Fruit fly (Drosophila melanogaster) whole organism, adult: Measurements from ENCODE around the gene CG11149.

Source experiments
- CG11617 ChIP-seq: fragments of 200-800 bp; sonication (Bioruptor generic); optimal IDR thresholded peaks from 2 replicates; lab custom pipeline; 2017; ENCODE audit warnings: mild to moderate bottlenecking, missing biosample characterization, missing genetic modification reagents, missing genetic modification characterization
- CG14711 ChIP-seq: fragments of 200-800 bp; sonication (Bioruptor generic); optimal IDR thresholded peaks from 2 replicates; lab custom pipeline; 2018; ENCODE audit warnings: missing biosample characterization, mild to moderate bottlenecking, missing genetic modification characterization, moderate library complexity
- CG7045 ChIP-seq: fragments of 200-800 bp; sonication (Bioruptor generic); optimal IDR thresholded peaks from 2 replicates; lab custom pipeline; 2017; ENCODE audit warnings: missing biosample characterization, mild to moderate bottlenecking, missing genetic modification characterization
- Crg-1 ChIP-seq: fragments of 200-800 bp; sonication (Bioruptor generic); optimal IDR thresholded peaks from 2 replicates; lab custom pipeline; 2016; ENCODE audit warnings: missing biosample characterization, missing genetic modification characterization
- Mnt ChIP-seq: fragments of 200-800 bp; sonication (Bioruptor generic); optimal IDR thresholded peaks from 2 replicates; lab custom pipeline; 2016; ENCODE audit warnings: missing biosample characterization, mild to moderate bottlenecking, missing genetic modification characterization
- kay ChIP-seq: fragments of 200-800 bp; sonication (Bioruptor generic); peaks from one replicate; lab custom pipeline; 2016; ENCODE audit warnings: missing biosample characterization, missing genetic modification characterization, borderline replicate concordance
- ovo ChIP-seq: fragments of 200-800 bp; sonication (Bioruptor generic); optimal IDR thresholded peaks from 2 replicates; lab custom pipeline; 2016; ENCODE audit warnings: missing biosample characterization, missing genetic modification characterization
- pad ChIP-seq: fragments of 200-800 bp; sonication (Bioruptor generic); optimal IDR thresholded peaks from 3 replicates; lab custom pipeline; 2017; ENCODE audit warnings: missing biosample characterization, missing genetic modification characterization, mild to moderate bottlenecking, moderate library complexity, missing genetic modification reagents

dm6 chr2L:5740740-5741139 lies 20.0 kb upstream of the CG11149 start:
- TF ChIP-seq pad (GFP tag; lab: Kevin White, UChicago) (no peak), kay (GFP tag; lab: Kevin White, UChicago) (no peak), Mnt (GFP tag; lab: Kevin White, UChicago) (no peak), CG14711 (no peak), CG7045 (no peak), ovo (no peak), CG11617 (GFP tag; lab: Kevin White, UChicago) (no peak), Crg-1 (GFP tag; lab: Kevin White, UChicago) (no peak)
